Worm (Caenorhabditis elegans) whole organism, late embryonic: ENCODE results near the gene dhhc-13.

ENCODE experiments used
- C08G9.2 ChIP-seq: sonication (generic microtip); optimal IDR thresholded peaks from 2 replicates; lab custom pipeline; 2016; ENCODE audit warnings: mild to moderate bottlenecking, missing genetic modification characterization, moderate library complexity, missing compliant biosample characterization
- K09A11.1 ChIP-seq: sonication (generic microtip); optimal IDR thresholded peaks from 2 replicates; lab custom pipeline; 2017; ENCODE audit warnings: antibody characterized with exemption, mild to moderate bottlenecking, missing genetic modification characterization, missing compliant biosample characterization; ENCODE audit not compliant: insufficient read depth
- T23F11.4 ChIP-seq: fragments of 200-800 bp; sonication (Bioruptor generic); optimal IDR thresholded peaks from 2 replicates; lab custom pipeline; 2018; ENCODE audit warnings: mild to moderate bottlenecking, missing genetic modification characterization, missing compliant biosample characterization
- ceh-24 ChIP-seq: sonication (generic microtip); optimal IDR thresholded peaks from 2 replicates; lab custom pipeline; 2016; ENCODE audit warnings: mild to moderate bottlenecking, missing genetic modification characterization, missing compliant biosample characterization
- ceh-30 ChIP-seq: fragments of 150-350 bp; optimal IDR thresholded peaks from 2 replicates; lab custom pipeline; 2014; ENCODE audit warnings: missing biosample characterization, missing genetic modification characterization
- ceh-34 ChIP-seq: sonication (generic microtip); optimal IDR thresholded peaks from 2 replicates; lab custom pipeline; 2016; ENCODE audit warnings: mild to moderate bottlenecking, missing genetic modification characterization, missing compliant biosample characterization
- ceh-48 ChIP-seq: sonication (generic microtip); optimal IDR thresholded peaks from 2 replicates; lab custom pipeline; 2016; ENCODE audit warnings: missing genetic modification characterization, inconsistent platforms, missing compliant biosample characterization
- ceh-6 ChIP-seq: fragments of 200-800 bp; sonication (Bioruptor generic); optimal IDR thresholded peaks from 2 replicates; lab custom pipeline; 2018; ENCODE audit warnings: mild to moderate bottlenecking, missing genetic modification characterization, missing compliant biosample characterization
- dmd-4 ChIP-seq: sonication (generic microtip); optimal IDR thresholded peaks from 2 replicates; lab custom pipeline; 2016; ENCODE audit warnings: borderline replicate concordance, missing genetic modification characterization, missing compliant biosample characterization
- elt-2 ChIP-seq: sonication (generic microtip); optimal IDR thresholded peaks from 2 replicates; lab custom pipeline; 2016; ENCODE audit warnings: missing genetic modification reagents, missing genetic modification characterization, missing compliant biosample characterization
- ets-4 ChIP-seq: sonication (generic microtip); optimal IDR thresholded peaks from 2 replicates; lab custom pipeline; 2016; ENCODE audit warnings: missing genetic modification characterization, missing compliant biosample characterization
- fkh-10 ChIP-seq: fragments of 150-350 bp; optimal IDR thresholded peaks from 2 replicates; lab custom pipeline; 2014; ENCODE audit warnings: missing biosample characterization, missing genetic modification reagents, missing genetic modification characterization
- fkh-6 ChIP-seq: sonication (generic microtip); optimal IDR thresholded peaks from 2 replicates; lab custom pipeline; 2016; ENCODE audit warnings: missing genetic modification characterization, missing compliant biosample characterization
- hlh-8 ChIP-seq: sonication (generic microtip); optimal IDR thresholded peaks from 2 replicates; lab custom pipeline; 2016; ENCODE audit warnings: missing genotype, missing genetic modification characterization, missing compliant biosample characterization
- lin-11 ChIP-seq: fragments of 200-800 bp; sonication (Bioruptor generic); optimal IDR thresholded peaks from 2 replicates; lab custom pipeline; 2018; ENCODE audit warnings: mild to moderate bottlenecking, missing genetic modification characterization, missing compliant biosample characterization
- nfya-1 ChIP-seq: sonication (generic microtip); optimal IDR thresholded peaks from 2 replicates; lab custom pipeline; 2017; ENCODE audit warnings: missing genetic modification characterization, mild to moderate bottlenecking, missing compliant biosample characterization, antibody characterized with exemption, moderate library complexity
- nhr-232 ChIP-seq: sonication (generic microtip); optimal IDR thresholded peaks from 2 replicates; lab custom pipeline; 2016; ENCODE audit warnings: missing genetic modification characterization, missing compliant biosample characterization
- npax-4 ChIP-seq: sonication (generic microtip); optimal IDR thresholded peaks from 2 replicates; lab custom pipeline; 2016; ENCODE audit warnings: missing genetic modification characterization, missing compliant biosample characterization
- odd-2 ChIP-seq: sonication (generic microtip); optimal IDR thresholded peaks from 2 replicates; lab custom pipeline; 2017; ENCODE audit warnings: antibody characterized with exemption, mild to moderate bottlenecking, missing genetic modification characterization, missing compliant biosample characterization
- pax-1 ChIP-seq: fragments of 150-350 bp; optimal IDR thresholded peaks from 2 replicates; lab custom pipeline; 2014; ENCODE audit warnings: missing biosample characterization, missing genetic modification characterization
- pha-2 ChIP-seq: sonication (generic microtip); optimal IDR thresholded peaks from 2 replicates; lab custom pipeline; 2017; ENCODE audit warnings: mild to moderate bottlenecking, missing genetic modification characterization, missing compliant biosample characterization
- pha-4 ChIP-seq: fragments of 150-350 bp; optimal IDR thresholded peaks from 2 replicates; lab custom pipeline; 2018; ENCODE audit warnings: missing biosample characterization, missing genetic modification reagents, missing genetic modification characterization
- ref-2 ChIP-seq: sonication (generic microtip); optimal IDR thresholded peaks from 2 replicates; lab custom pipeline; 2016; ENCODE audit warnings: missing genetic modification characterization, missing compliant biosample characterization
- rnt-1 ChIP-seq: sonication (generic microtip); optimal IDR thresholded peaks from 2 replicates; lab custom pipeline; 2016; ENCODE audit warnings: missing genetic modification characterization, missing compliant biosample characterization
- sdc-2 ChIP-seq: sonication (generic microtip); optimal IDR thresholded peaks from 2 replicates; lab custom pipeline; 2016; ENCODE audit warnings: missing genotype, missing genetic modification characterization, missing compliant biosample characterization
- sox-4 ChIP-seq: sonication (generic microtip); optimal IDR thresholded peaks from 2 replicates; lab custom pipeline; 2017; ENCODE audit warnings: mild to moderate bottlenecking, missing genetic modification characterization, inconsistent platforms, missing compliant biosample characterization
- syd-9 ChIP-seq: sonication (generic microtip); optimal IDR thresholded peaks from 2 replicates; lab custom pipeline; 2016; ENCODE audit warnings: mild to moderate bottlenecking, missing genetic modification characterization, moderate library complexity, missing compliant biosample characterization
- tbx-2 ChIP-seq: sonication (generic microtip); optimal IDR thresholded peaks from 2 replicates; lab custom pipeline; 2016; ENCODE audit warnings: missing genetic modification characterization, missing compliant biosample characterization
- ttx-3 ChIP-seq: sonication (generic microtip); optimal IDR thresholded peaks from 2 replicates; lab custom pipeline; 2016; ENCODE audit warnings: missing genetic modification reagents, missing genetic modification characterization, missing compliant biosample characterization
- unc-3 ChIP-seq, 2 experiments: fragments of 200-800 bp in 1 of 2; sonication (Bioruptor generic) in 1 of 2; sonication (generic microtip) in 1 of 2; conservative IDR thresholded peaks in 1 of 2; optimal IDR thresholded peaks in 1 of 2; 2 replicates each; pipeline versions ENCODE4 v1.3.6 to Lab custom; 2016 to 2022; ENCODE audit warnings: missing compliant biosample characterization in 2 of 2, missing genetic modification characterization in 2 of 2, missing genetic modification reagents in 1 of 2
- unc-42 ChIP-seq: sonication (generic microtip); optimal IDR thresholded peaks from 2 replicates; lab custom pipeline; 2016; ENCODE audit warnings: missing genotype, missing genetic modification characterization, missing compliant biosample characterization
- unc-55 ChIP-seq: sonication (generic microtip); optimal IDR thresholded peaks from 2 replicates; lab custom pipeline; 2017; ENCODE audit warnings: missing biosample characterization, missing genetic modification reagents, missing genetic modification characterization
- unc-86 ChIP-seq: sonication (generic microtip); optimal IDR thresholded peaks from 2 replicates; lab custom pipeline; 2016; ENCODE audit warnings: missing genetic modification characterization, missing compliant biosample characterization

Gene dhhc-13

DNA sequence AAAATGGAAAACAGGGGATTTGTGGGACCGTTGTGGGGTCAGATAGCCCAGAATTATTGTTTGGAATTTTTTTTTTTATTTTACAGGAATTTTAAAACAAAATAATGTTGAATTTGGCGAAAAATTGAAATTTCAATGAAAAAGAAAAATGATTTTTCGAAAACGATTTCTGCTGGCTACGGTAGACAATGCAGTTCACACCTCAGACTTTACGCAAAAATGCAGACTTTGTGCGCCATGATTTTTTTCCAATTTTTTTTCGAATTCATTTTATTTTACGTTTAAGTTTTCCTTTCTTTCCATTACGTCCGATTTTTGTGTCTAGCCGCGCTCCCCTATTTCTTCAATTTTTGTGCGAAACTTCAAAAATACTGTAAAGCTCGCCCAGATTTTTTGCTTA is 22.8 kb downstream of the dhhc-13 start:
- no peak for TF ChIP-seq dmd-4 (tag; lab: Kevin White, UChicago)
- no peak for TF ChIP-seq fkh-6
- no peak for TF ChIP-seq unc-86
- no peak for TF ChIP-seq ets-4 (tag; lab: Kevin White, UChicago)
- no peak for TF ChIP-seq ceh-48 (tag; lab: Kevin White, UChicago)
- no peak for TF ChIP-seq tbx-2 (tag; lab: Kevin White, UChicago)
- TF ChIP-seq npax-4, result no peak
- no peak for TF ChIP-seq nfya-1
- no peak for TF ChIP-seq elt-2
- no peak for TF ChIP-seq ref-2
- no peak for TF ChIP-seq hlh-8 (tag; lab: Kevin White, UChicago)
- TF ChIP-seq unc-3 (GFP tag; conservative IDR thresholded peaks at IDR 0.05; lab: Robert Waterston, UW), result no peak
- TF ChIP-seq unc-3 (tag; optimal IDR thresholded peaks at IDR 0.05; lab: Kevin White, UChicago), result no peak
- TF ChIP-seq ceh-24 (tag; lab: Kevin White, UChicago), result no peak
- TF ChIP-seq nhr-232, result no peak
- TF ChIP-seq syd-9 (tag; lab: Kevin White, UChicago), result no peak
- no peak for TF ChIP-seq pax-1 (tag; lab: Kevin White, UChicago)
- no peak for TF ChIP-seq ceh-6 (GFP tag; lab: Kevin White, UChicago)
- TF ChIP-seq, all 69 proteins: peak for 0

DNA sequence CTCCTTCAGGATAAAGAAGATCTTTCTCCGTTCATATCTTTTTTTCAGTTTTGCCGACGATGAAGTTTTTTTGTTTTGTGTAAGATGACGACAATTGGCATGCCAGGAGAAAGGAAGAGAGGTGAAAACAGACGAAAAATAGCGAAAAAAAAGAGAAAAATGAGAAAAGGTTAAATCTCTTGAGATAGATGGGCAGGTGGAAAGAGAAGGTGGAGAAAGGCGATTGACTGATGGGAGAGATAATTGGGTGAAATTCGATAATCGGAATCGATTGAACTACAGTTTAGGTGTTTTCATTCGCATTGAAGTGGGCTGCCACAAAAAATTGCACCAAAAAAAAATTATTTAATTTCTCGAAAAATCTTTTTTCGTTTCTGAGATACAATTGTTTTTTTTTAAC is 23.5 kb downstream of the dhhc-13 start:
- TF ChIP-seq sox-4 (tag; lab: Kevin White, UChicago) (no peak), ttx-3 (tag; lab: Kevin White, UChicago) (no peak), rnt-1 (tag; lab: Kevin White, UChicago) (no peak), unc-86 (no peak), hlh-8 (tag; lab: Kevin White, UChicago) (no peak), T23F11.4 (no peak)
- TF ChIP-seq, all 69 proteins: peak for 0

DNA sequence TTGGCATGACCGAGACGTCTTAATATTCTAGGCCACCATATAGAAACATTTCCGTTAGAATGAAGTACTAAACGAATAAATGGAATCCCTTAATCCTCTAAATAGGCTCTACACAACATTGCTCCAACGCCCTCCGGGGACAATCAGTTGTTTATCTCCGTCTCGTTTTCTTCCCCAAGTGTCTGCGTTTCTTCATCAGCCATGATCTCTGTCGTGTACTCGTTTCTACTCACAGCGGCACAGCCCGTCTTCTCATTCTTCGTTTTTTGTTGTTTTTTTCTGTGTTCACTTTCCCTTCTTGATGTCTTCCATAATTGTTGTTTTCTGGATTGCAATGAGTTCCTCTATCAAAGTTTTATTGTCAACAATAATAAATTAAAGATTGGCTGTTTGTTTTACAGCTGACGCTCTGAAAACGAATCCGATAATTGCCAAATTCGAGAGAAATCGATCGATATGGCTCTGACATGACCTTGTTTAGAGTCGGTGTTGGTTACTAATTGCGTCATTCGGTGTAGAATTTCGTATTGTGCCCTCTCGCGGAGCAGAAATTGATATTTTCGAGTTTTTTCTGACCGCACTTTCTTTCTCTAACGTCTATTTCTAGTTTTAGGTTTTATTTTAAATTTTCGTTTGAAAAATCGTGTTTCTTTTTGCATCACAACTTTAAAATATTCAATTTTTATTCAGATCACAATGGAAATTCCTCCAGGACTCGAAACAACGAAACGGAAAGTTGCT is 24.3 kb downstream of the dhhc-13 start, which contains the start of gene pfkb-1.2:
Gene pfkb-1.2, plus strand, starts transcription at position 691 of the 741 bp plus-strand sequence.
- TF ChIP-seq unc-42 (peak; percentile 1), K09A11.1 (tag; lab: Kevin White, UChicago) (no peak), ceh-24 (tag; lab: Kevin White, UChicago) (no peak), nhr-232 (no peak)
- TF ChIP-seq, all 69 proteins: peak for 1

DNA sequence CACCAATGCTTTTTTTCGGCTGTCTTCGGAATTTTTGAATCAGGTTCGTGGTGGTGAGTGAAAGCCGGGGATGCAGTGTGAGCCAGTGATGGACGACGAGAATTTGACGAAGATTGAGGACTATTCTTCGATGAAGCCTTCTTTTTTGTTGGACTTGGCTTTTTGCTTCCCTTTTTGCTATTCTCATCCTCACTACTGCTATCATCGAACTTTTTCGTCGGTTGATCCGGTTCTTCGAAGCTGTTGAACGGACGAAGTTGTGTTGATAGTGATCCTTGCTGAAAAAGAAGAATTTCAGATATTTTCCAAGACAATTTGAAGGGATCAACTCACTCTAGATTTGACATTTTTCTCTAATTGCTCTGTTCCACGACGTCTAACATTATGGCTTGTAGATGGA is 27.0 kb downstream of the dhhc-13 start:
- TF ChIP-seq hlh-8 (tag; lab: Kevin White, UChicago), result no peak
- TF ChIP-seq npax-4, result no peak
- TF ChIP-seq pha-4 (tag; lab: Kevin White, UChicago), result no peak
- TF ChIP-seq unc-86, result no peak
- TF ChIP-seq nfya-1, result no peak
- no peak for TF ChIP-seq ceh-30 (tag; lab: Kevin White, UChicago)
- no peak for TF ChIP-seq ceh-34 (tag; lab: Kevin White, UChicago)
- TF ChIP-seq pha-2 (tag; lab: Kevin White, UChicago), result no peak

DNA sequence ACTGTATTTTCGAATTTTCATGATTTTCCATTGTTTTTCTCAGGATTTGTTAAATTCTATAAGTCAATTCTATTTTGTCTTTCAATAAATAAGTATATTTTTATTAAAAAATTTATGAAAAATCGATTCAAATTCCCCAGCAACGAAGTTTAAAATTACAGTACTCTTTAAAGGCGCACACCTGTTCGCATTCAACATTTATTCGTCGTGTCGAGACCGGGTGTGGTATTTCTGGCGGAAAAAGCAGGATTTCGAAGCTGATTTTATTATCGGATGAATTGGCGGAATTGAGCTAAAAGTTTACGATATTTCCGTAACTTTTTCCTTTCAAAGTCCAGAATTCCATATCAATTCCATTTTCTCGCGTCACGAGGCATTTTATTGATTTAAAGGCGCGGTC is 28.3 kb downstream of the dhhc-13 start:
- TF ChIP-seq unc-55 (GFP tag; lab: Kevin White, UChicago) (no peak), odd-2 (tag; lab: Kevin White, UChicago) (no peak), ceh-34 (tag; lab: Kevin White, UChicago) (no peak), sdc-2 (tag; lab: Kevin White, UChicago) (no peak), sox-4 (tag; lab: Kevin White, UChicago) (no peak), C08G9.2 (no peak), rnt-1 (tag; lab: Kevin White, UChicago) (no peak), fkh-10 (no peak), elt-2 (no peak), ttx-3 (tag; lab: Kevin White, UChicago) (no peak), lin-11 (no peak), pha-4 (tag; lab: Kevin White, UChicago) (no peak)
